Worm (Caenorhabditis elegans) whole organism, L2 larva: ENCODE measurements around the gene ZK177.9.

Source experiments
- nhr-237 ChIP-seq: fragments of 150-350 bp; optimal IDR thresholded peaks from 2 replicates; lab custom pipeline; 2014; ENCODE audit warnings: missing biosample characterization, missing genetic modification characterization
- skn-1 ChIP-seq: sonication (generic microtip); optimal IDR thresholded peaks from 2 replicates; lab custom pipeline; 2017; ENCODE audit warnings: missing biosample characterization, missing genetic modification characterization
- unc-39 ChIP-seq: fragments of 150-350 bp; optimal IDR thresholded peaks from 2 replicates; lab custom pipeline; 2014; ENCODE audit warnings: missing biosample characterization, missing genetic modification characterization
- ztf-11 ChIP-seq: sonication (generic microtip); optimal IDR thresholded peaks from 2 replicates; lab custom pipeline; 2017; ENCODE audit warnings: missing biosample characterization, missing genetic modification characterization

- TF ChIP-seq skn-1 (no peak), unc-39 (tag; lab: Kevin White, UChicago) (no peak), nhr-237 (tag; lab: Kevin White, UChicago) (no peak), ztf-11 (tag; lab: Kevin White, UChicago) (no peak)
Measured at ce11 chrII:5498156-5498739, 19.3 kb downstream of the ZK177.9 start, which contains the start of the genes suex-1 and F12A10.9.
